Worm (Caenorhabditis elegans): Measurements from ENCODE around the gene F35D2.1.

DNA sequence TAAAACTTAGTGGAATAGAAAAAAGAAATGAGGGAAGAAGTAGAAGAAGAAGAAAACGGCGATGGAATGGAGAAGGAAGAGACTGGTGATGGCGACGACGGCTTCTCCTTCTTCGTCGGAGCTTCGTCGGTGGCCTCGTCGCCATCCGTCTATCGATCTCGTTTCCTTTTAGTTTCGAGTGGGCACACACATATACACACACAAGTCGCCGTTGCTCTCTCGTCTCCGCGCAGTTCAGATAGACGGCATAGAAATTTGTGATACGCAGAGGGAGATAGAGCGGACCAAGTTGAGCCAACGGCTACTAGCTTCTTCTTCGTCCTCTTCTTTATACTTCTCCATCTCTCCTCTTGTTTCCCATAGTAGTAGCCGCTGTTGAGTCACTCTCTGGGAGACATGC is 17.5 kb downstream of the F35D2.1 start:
- TF ChIP-seq ztf-23 (GFP tag; IDR thresholded peaks at IDR 0.05) (no peak), tab-1 (GFP tag; IDR thresholded peaks at IDR 0.05) (no peak), T22C8.4 (GFP tag; IDR thresholded peaks at IDR 0.05) (no peak), flt-1 (GFP tag; IDR thresholded peaks at IDR 0.05) (no peak), klf-2 (GFP tag; conservative IDR thresholded peaks at IDR 0.05) (no peak)

Data from whole organism, midembryonic.